Fruit fly (Drosophila melanogaster): ENCODE data around the gene CG4278.

dm6 chr2L:16284306-16285299 lies 42.3 kb upstream of the CG4278 start:
- TF ChIP-seq CG10669 (GFP tag; optimal IDR thresholded peaks at IDR 0.05) (peak; percentile 29), svp (GFP tag) (peak; percentile 74), OdsH (GFP tag; optimal IDR thresholded peaks at IDR 0.05) (peak; percentile 76), Eip93F (GFP tag; optimal IDR thresholded peaks at IDR 0.05) (peak; percentile 6)

Data from whole organism, prepupa.